Worm (Caenorhabditis elegans) whole organism, L4 larva: ENCODE results near the gene taf-6.2.

Experiments used
- F10B5.3 ChIP-seq: sonication (generic microtip); optimal IDR thresholded peaks from 2 replicates; lab custom pipeline; 2016; ENCODE audit warnings: mild to moderate bottlenecking, missing genetic modification characterization, missing compliant biosample characterization
- F44E2.7 ChIP-seq: fragments of 200-800 bp; sonication (Bioruptor generic); IDR thresholded peaks from 2 replicates; pipeline ENCODE4 v2.1.2; 2022; ENCODE audit warnings: missing genetic modification characterization, missing compliant biosample characterization
- F49E8.2 ChIP-seq: sonication (generic microtip); optimal IDR thresholded peaks from 2 replicates; lab custom pipeline; 2016; ENCODE audit warnings: missing compliant biosample characterization, mild to moderate bottlenecking, missing genetic modification characterization, borderline replicate concordance
- T26A8.4 ChIP-seq: fragments of 200-800 bp; sonication (Bioruptor generic); IDR thresholded peaks from 2 replicates; pipeline ENCODE4 v1.3.6; 2022; ENCODE audit warnings: missing genetic modification characterization, missing compliant biosample characterization
- aha-1 ChIP-seq: fragments of 150-350 bp; peaks from one replicate; lab custom pipeline; 2014; ENCODE audit warnings: missing biosample characterization, missing genetic modification characterization
- ama-1 ChIP-seq: fragments of 150-350 bp; optimal IDR thresholded peaks from 2 replicates; lab custom pipeline; 2014; ENCODE audit warnings: inconsistent platforms, mixed read lengths
- arid-1 ChIP-seq: fragments of 200-800 bp; sonication (Bioruptor generic); conservative IDR thresholded peaks from 2 replicates; pipeline ENCODE4 v1.3.6; 2022; ENCODE audit warnings: missing genetic modification reagents, missing genetic modification characterization, missing compliant biosample characterization
- ceh-20 ChIP-seq: fragments of 200-800 bp; sonication (Bioruptor generic); IDR thresholded peaks from 2 replicates; pipeline ENCODE4 v1.3.6; 2022; ENCODE audit warnings: missing genetic modification reagents, missing genetic modification characterization, missing compliant biosample characterization
- ctbp-1 ChIP-seq: fragments of 200-800 bp; sonication (Bioruptor generic); IDR thresholded peaks from 2 replicates; pipeline ENCODE4 v1.3.6; 2022; ENCODE audit warnings: missing genetic modification reagents, missing genetic modification characterization, missing compliant biosample characterization
- dmd-6 ChIP-seq: fragments of 200-800 bp; sonication (Bioruptor generic); IDR thresholded peaks from 2 replicates; pipeline ENCODE4 v1.3.6; 2022; ENCODE audit warnings: missing genetic modification reagents, missing genetic modification characterization, missing compliant biosample characterization
- dmd-9 ChIP-seq: fragments of 200-800 bp; sonication (Bioruptor generic); IDR thresholded peaks from 2 replicates; pipeline ENCODE4 v1.3.6; 2022; ENCODE audit warnings: missing genetic modification reagents, missing genetic modification characterization, missing compliant biosample characterization
- dpl-1 ChIP-seq: fragments of 150-350 bp; optimal IDR thresholded peaks from 2 replicates; lab custom pipeline; 2014; ENCODE audit warnings: missing biosample characterization, missing genetic modification reagents, missing genetic modification characterization
- dve-1 ChIP-seq: sonication (generic microtip); optimal IDR thresholded peaks from 2 replicates; lab custom pipeline; 2017; ENCODE audit warnings: antibody characterized with exemption, mild to moderate bottlenecking, missing genetic modification characterization, missing compliant biosample characterization; ENCODE audit not compliant: insufficient read depth
- fos-1 ChIP-seq: fragments of 150-350 bp; optimal IDR thresholded peaks from 2 replicates; lab custom pipeline; 2014; ENCODE audit warnings: missing biosample characterization, missing genetic modification characterization
- gei-8 ChIP-seq: fragments of 200-800 bp; sonication (Bioruptor generic); optimal IDR thresholded peaks from 2 replicates; lab custom pipeline; 2018; ENCODE audit warnings: mild to moderate bottlenecking, missing genetic modification characterization, missing compliant biosample characterization
- hif-1 ChIP-seq, 2 experiments: sonication (generic microtip); optimal IDR thresholded peaks; 2 replicates each; lab custom pipeline; 2016 to 2017; ENCODE audit warnings: missing compliant biosample characterization in 2 of 2, missing genetic modification characterization in 2 of 2, missing genetic modification reagents in 2 of 2, missing genotype in 2 of 2, mild to moderate bottlenecking in 1 of 2
- hlh-11 ChIP-seq: fragments of 200-800 bp; sonication (Bioruptor generic); optimal IDR thresholded peaks from 2 replicates; lab custom pipeline; 2018; ENCODE audit warnings: mild to moderate bottlenecking, missing genetic modification characterization, missing compliant biosample characterization
- lin-29 ChIP-seq: fragments of 200-800 bp; sonication (Bioruptor generic); IDR thresholded peaks from 2 replicates; pipeline ENCODE4 v1.3.6; 2022; ENCODE audit warnings: missing genetic modification reagents, missing genetic modification characterization, missing compliant biosample characterization
- lin-38 ChIP-seq: fragments of 200-800 bp; sonication (Bioruptor generic); IDR thresholded peaks from 2 replicates; pipeline ENCODE4 v1.3.6; 2022; ENCODE audit warnings: missing genetic modification reagents, missing genetic modification characterization, missing compliant biosample characterization
- lin-39 ChIP-seq: fragments of 150-350 bp; optimal IDR thresholded peaks from 2 replicates; lab custom pipeline; 2014; ENCODE audit warnings: missing biosample characterization, missing genetic modification reagents, missing genetic modification characterization
- lsy-2 ChIP-seq, 2 experiments: fragments of 150-350 bp in 1 of 2; sonication (generic microtip) in 1 of 2; optimal IDR thresholded peaks; 2 replicates each; lab custom pipeline; 2014 to 2017; ENCODE audit warnings: missing biosample characterization in 2 of 2, missing genetic modification characterization in 2 of 2
- mdl-1 ChIP-seq, 2 experiments: fragments of 150-350 bp in 1 of 2; sonication (generic microtip) in 1 of 2; optimal IDR thresholded peaks; 2 replicates each; lab custom pipeline; 2014 to 2017; ENCODE audit warnings: missing biosample characterization in 2 of 2, missing genetic modification characterization in 2 of 2
- mdt-29 ChIP-seq: fragments of 200-800 bp; sonication (Bioruptor generic); IDR thresholded peaks from 2 replicates; pipeline ENCODE4 v1.3.6; 2022; ENCODE audit warnings: missing genetic modification reagents, missing genetic modification characterization, missing compliant biosample characterization
- mes-2 ChIP-seq: sonication (generic microtip); optimal IDR thresholded peaks from 2 replicates; lab custom pipeline; 2016; ENCODE audit warnings: missing genotype, mild to moderate bottlenecking, missing genetic modification characterization, missing compliant biosample characterization; ENCODE audit not compliant: poor library complexity, severe bottlenecking
- mxl-3 ChIP-seq: fragments of 200-800 bp; sonication (Bioruptor generic); optimal IDR thresholded peaks from 2 replicates; lab custom pipeline; 2018; ENCODE audit warnings: mild to moderate bottlenecking, missing genetic modification characterization, missing compliant biosample characterization
- nhr-102 ChIP-seq: sonication (generic microtip); optimal IDR thresholded peaks from 2 replicates; lab custom pipeline; 2016; ENCODE audit warnings: mild to moderate bottlenecking, missing genetic modification characterization, moderate library complexity, missing compliant biosample characterization
- nhr-28 ChIP-seq: fragments of 150-350 bp; optimal IDR thresholded peaks from 2 replicates; lab custom pipeline; 2014; ENCODE audit warnings: missing biosample characterization, missing genetic modification characterization
- nhr-41 ChIP-seq: fragments of 200-800 bp; sonication (Bioruptor generic); IDR thresholded peaks from 2 replicates; pipeline ENCODE4 v1.3.6; 2022; ENCODE audit warnings: missing genetic modification reagents, missing genetic modification characterization, missing compliant biosample characterization
- nhr-42 ChIP-seq: fragments of 200-800 bp; sonication (Bioruptor generic); IDR thresholded peaks from 2 replicates; pipeline ENCODE4 v1.3.6; 2022; ENCODE audit warnings: missing genetic modification characterization, missing compliant biosample characterization
- set-16 ChIP-seq: fragments of 200-800 bp; sonication (Bioruptor generic); IDR thresholded peaks from 2 replicates; pipeline ENCODE4 v1.3.6; 2022; ENCODE audit warnings: missing genetic modification reagents, missing genetic modification characterization, missing compliant biosample characterization
- snpc-4 ChIP-seq: fragments of 150-350 bp; optimal IDR thresholded peaks from 2 replicates; lab custom pipeline; 2014; ENCODE audit warnings: missing biosample characterization, missing genetic modification characterization
- spr-3 ChIP-seq: fragments of 200-800 bp; sonication (Bioruptor generic); optimal IDR thresholded peaks from 2 replicates; lab custom pipeline; 2018; ENCODE audit warnings: mild to moderate bottlenecking, missing genetic modification characterization, missing compliant biosample characterization
- unc-39 ChIP-seq: sonication (generic microtip); optimal IDR thresholded peaks from 2 replicates; lab custom pipeline; 2017; ENCODE audit warnings: missing biosample characterization, missing genetic modification characterization

taf-6.2 gene

ce11 chrIV:3740830-3741477, 46.4 kb upstream of the taf-6.2 start, which contains the start of gene nape-1 (continued):
- TF ChIP-seq T26A8.4 (peak; percentile 35), gei-8 (GFP tag; lab: Kevin White, UChicago) (no peak), dpl-1 (GFP tag; lab: Kevin White, UChicago) (peak; percentile 29), hlh-11 (tag; lab: Kevin White, UChicago) (peak; percentile 80), mes-2 (peak; percentile 57), hif-1 (tag; optimal IDR thresholded peaks at IDR 0.05; lab: Kevin White, UChicago) (peak in 1 of 2 experiments; percentile 55), snpc-4 (tag; lab: Kevin White, UChicago) (no peak), nhr-28 (peak; percentile 94), mdl-1 (tag; optimal IDR thresholded peaks at IDR 0.05; lab: Kevin White, UChicago) (peak in 1 of 2 experiments; percentile 80), dve-1 (tag; lab: Kevin White, UChicago) (peak; percentile 20)

ce11 chrIV:3738655-3739403, 44.3 kb upstream of the taf-6.2 start, which contains the start of gene nape-2:
Gene nape-2 (minus strand): TSS chrIV:3738925.
- TF ChIP-seq dve-1 (tag; lab: Kevin White, UChicago) (peak; percentile 34), ctbp-1 (GFP tag; lab: Robert Waterston, UW) (no peak), lin-29 (GFP tag; lab: Robert Waterston, UW) (no peak), mdt-29 (GFP tag; lab: Robert Waterston, UW) (no peak), lsy-2 (tag; optimal IDR thresholded peaks at IDR 0.05; lab: Kevin White, UChicago) (peak in 1 of 2 experiments; percentile 24), nhr-41 (GFP tag; lab: Robert Waterston, UW) (no peak), unc-39 (tag; lab: Kevin White, UChicago) (no peak), F49E8.2 (no peak), dmd-9 (no peak), nhr-28 (peak; percentile 71), dmd-6 (GFP tag; lab: Robert Waterston, UW) (no peak), mes-2 (peak; percentile 6), lin-39 (tag; lab: Kevin White, UChicago) (no peak), F44E2.7 (GFP tag; lab: Robert Waterston, UW) (no peak), mxl-3 (GFP tag; lab: Kevin White, UChicago) (no peak), dpl-1 (GFP tag; lab: Kevin White, UChicago) (peak; percentile 30), ceh-20 (GFP tag; lab: Robert Waterston, UW) (no peak), aha-1 (tag; lab: Kevin White, UChicago) (peak; percentile 97), fos-1 (tag; lab: Kevin White, UChicago) (no peak), nhr-42 (no peak), lin-38 (GFP tag; lab: Robert Waterston, UW) (peak; percentile 76), hlh-11 (tag; lab: Kevin White, UChicago) (peak; percentile 7), F10B5.3 (tag; lab: Kevin White, UChicago) (no peak), ama-1 (no peak), spr-3 (no peak), nhr-102 (tag; lab: Kevin White, UChicago) (peak; percentile 37)

DNA sequence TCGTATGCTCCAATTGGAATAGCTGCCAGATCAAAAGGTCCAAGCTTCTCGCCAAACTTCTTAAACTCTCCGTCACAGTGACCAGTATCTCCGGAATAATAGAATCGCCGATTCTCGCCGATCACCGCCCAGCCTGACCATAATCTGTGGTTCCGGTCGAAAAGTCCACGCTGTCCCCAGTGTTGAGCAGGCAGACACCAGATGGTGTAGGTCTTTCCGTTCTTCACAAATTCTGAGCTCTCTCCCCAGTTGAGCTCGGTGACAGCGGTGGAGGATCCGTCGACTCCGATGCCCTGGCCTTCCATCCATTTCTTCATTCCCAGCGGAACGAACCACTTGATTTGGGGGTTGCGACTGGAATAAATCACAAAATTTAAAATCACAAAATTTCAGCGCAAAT, 41.7 kb upstream of the taf-6.2 start:
- TF ChIP-seq set-16 (GFP tag; lab: Robert Waterston, UW) (peak; percentile 56), F10B5.3 (tag; lab: Kevin White, UChicago) (no peak)

- TF ChIP-seq dve-1 (tag; lab: Kevin White, UChicago) (no peak), arid-1 (GFP tag; lab: Robert Waterston, UW) (no peak), ceh-20 (GFP tag; lab: Robert Waterston, UW) (no peak)
These were observed 38.8 kb upstream of the taf-6.2 start for ce11 chrIV:3733287-3733686.
